Worm (Caenorhabditis elegans): ENCODE data around the gene ifo-1.

ce11 chrIV:7319931-7320435, 6.5 kb downstream of the ifo-1 start:
- TF ChIP-seq him-1 (tag; optimal IDR thresholded peaks at IDR 0.05): no peak
- no peak for TF ChIP-seq mxl-1 (tag; optimal IDR thresholded peaks at IDR 0.05)
- no peak for TF ChIP-seq bed-2 (GFP tag; IDR thresholded peaks at IDR 0.05)
- TF ChIP-seq ceh-100 (GFP tag; IDR thresholded peaks at IDR 0.05): peak; percentile 33; the same call in 1 of the 2 replicates
- no peak for TF ChIP-seq ceh-79 (tag; optimal IDR thresholded peaks at IDR 0.05)

Measured in whole organism, young adult.